Worm (Caenorhabditis elegans): ENCODE results near the gene C14E2.11.

C14E2.11 gene

DNA sequence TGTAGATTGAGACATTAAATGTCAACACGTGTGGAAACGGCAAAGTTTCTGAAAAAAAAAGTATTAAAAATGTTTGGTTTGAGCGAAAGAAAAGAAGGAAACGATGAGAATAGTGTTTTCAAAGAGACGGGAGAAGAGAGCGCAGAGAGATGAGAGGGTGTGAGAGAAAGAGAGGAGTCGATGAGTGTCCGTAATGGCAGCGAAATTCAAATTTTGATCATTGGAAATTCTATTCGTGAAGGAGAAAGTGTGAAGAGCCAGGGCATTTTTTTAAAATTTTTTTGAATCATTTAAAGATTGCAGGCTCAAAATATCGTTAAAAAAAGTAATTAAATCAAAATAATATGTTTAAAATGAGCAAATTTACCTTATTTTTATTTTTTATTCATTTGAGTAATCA, 44.2 kb downstream of the C14E2.11 start, which contains the start of gene T26C11.4 (continued):
- TF ChIP-seq efl-1 (optimal IDR thresholded peaks at IDR 0.05) (peak in 1 of 2 experiments; percentile 76), efl-1 (GFP tag; optimal IDR thresholded peaks at IDR 0.05 in 1 of 2) (peak; percentile 77 to 97), C04F5.9 (tag; optimal IDR thresholded peaks at IDR 0.05) (no peak), pax-3 (tag; optimal IDR thresholded peaks at IDR 0.05) (no peak), nhr-19 (GFP tag; conservative IDR thresholded peaks at IDR 0.05) (no peak), skn-1 (tag; optimal IDR thresholded peaks at IDR 0.05) (peak; percentile 54), lsy-2 (tag; optimal IDR thresholded peaks at IDR 0.05) (peak; percentile 24 to 29), xbp-1 (tag; optimal IDR thresholded peaks at IDR 0.05) (peak; percentile 3), isw-1 (GFP tag; IDR thresholded peaks at IDR 0.05) (no peak), nhr-20 (tag; optimal IDR thresholded peaks at IDR 0.05) (peak; percentile 14), ces-1 (GFP tag; optimal IDR thresholded peaks at IDR 0.05) (no peak), grh-1 (GFP tag; IDR thresholded peaks at IDR 0.05) (no peak)

- TF ChIP-seq egl-13 (tag; optimal IDR thresholded peaks at IDR 0.05) (no peak), mep-1 (tag; optimal IDR thresholded peaks at IDR 0.05) (no peak), sup-37 (GFP tag; optimal IDR thresholded peaks at IDR 0.05) (no peak), ets-5 (GFP tag; IDR thresholded peaks at IDR 0.05) (no peak), elt-2 (tag; optimal IDR thresholded peaks at IDR 0.05) (no peak), F16B12.6 (tag; optimal IDR thresholded peaks at IDR 0.05) (no peak), nhr-77 (tag; optimal IDR thresholded peaks at IDR 0.05) (no peak), efl-3 (GFP tag; optimal IDR thresholded peaks at IDR 0.05) (no peak), C16A3.4 (tag; optimal IDR thresholded peaks at IDR 0.05) (no peak), ama-1 (optimal IDR thresholded peaks at IDR 0.05) (no peak), swsn-7 (tag; optimal IDR thresholded peaks at IDR 0.05) (no peak), efl-1 (optimal IDR thresholded peaks at IDR 0.05) (no peak), efl-1 (GFP tag; optimal IDR thresholded peaks at IDR 0.05 in 1 of 2) (no peak), hpl-2 (GFP tag; optimal IDR thresholded peaks at IDR 0.05) (no peak), fos-1 (tag; optimal IDR thresholded peaks at IDR 0.05) (no peak)
Observed at ce11 chrX:1847685-1848084, 46.4 kb downstream of the C14E2.11 start.

ce11 chrX:1848575-1848974, 47.3 kb downstream of the C14E2.11 start, which contains the start of gene ceh-41:
ceh-41 (minus strand) TSS chrX:1848675.
- TF ChIP-seq Y116A8C.19 (tag; optimal IDR thresholded peaks at IDR 0.05; ENCODE audit: borderline replicate concordance) (no peak), efl-1 (optimal IDR thresholded peaks at IDR 0.05) (no peak), efl-1 (GFP tag; optimal IDR thresholded peaks at IDR 0.05 in 1 of 2) (peak in 1 of 2 experiments; percentile 17)

ce11 chrX:1850525-1850924, 49.3 kb downstream of the C14E2.11 start:
- TF ChIP-seq mdl-1 (tag; optimal IDR thresholded peaks at IDR 0.05) (no peak), swsn-7 (tag; optimal IDR thresholded peaks at IDR 0.05) (no peak), pax-3 (tag; optimal IDR thresholded peaks at IDR 0.05) (no peak), Y116A8C.19 (tag; optimal IDR thresholded peaks at IDR 0.05; ENCODE audit: borderline replicate concordance) (no peak), grh-1 (GFP tag; IDR thresholded peaks at IDR 0.05) (no peak), hlh-4 (tag; optimal IDR thresholded peaks at IDR 0.05) (no peak), unc-130 (tag; optimal IDR thresholded peaks at IDR 0.05) (no peak), ceh-88 (GFP tag; IDR thresholded peaks at IDR 0.05) (no peak), mef-2 (tag; optimal IDR thresholded peaks at IDR 0.05) (no peak), ama-1 (optimal IDR thresholded peaks at IDR 0.05) (no peak), fkh-10 (GFP tag; optimal IDR thresholded peaks at IDR 0.05) (no peak), snpc-4 (tag; optimal IDR thresholded peaks at IDR 0.05) (no peak), xbp-1 (tag; optimal IDR thresholded peaks at IDR 0.05) (no peak), nhr-84 (tag; optimal IDR thresholded peaks at IDR 0.05) (no peak), C34B4.2 (tag; optimal IDR thresholded peaks at IDR 0.05) (no peak), unc-98 (GFP tag; IDR thresholded peaks at IDR 0.05) (no peak), aly-2 (tag; optimal IDR thresholded peaks at IDR 0.05) (no peak), pag-3 (tag; optimal IDR thresholded peaks at IDR 0.05; ENCODE audit: borderline replicate concordance, insufficient read depth) (no peak)
